Fruit fly (Drosophila melanogaster): ENCODE data around the gene CG43057.

The CG43057 gene

dm6 chr2L:8220393-8220934, 23.3 kb downstream of the CG43057 start, which contains the start of gene Snx6 (continued):
- TF ChIP-seq CG14441 (GFP tag; IDR thresholded peaks at IDR 0.05), result no peak
- TF ChIP-seq CG6791 (GFP tag; IDR thresholded peaks at IDR 0.05; ENCODE audit: partially characterized antibody), result peak; percentile 58; the same call in 2 of the 3 replicates

DNA sequence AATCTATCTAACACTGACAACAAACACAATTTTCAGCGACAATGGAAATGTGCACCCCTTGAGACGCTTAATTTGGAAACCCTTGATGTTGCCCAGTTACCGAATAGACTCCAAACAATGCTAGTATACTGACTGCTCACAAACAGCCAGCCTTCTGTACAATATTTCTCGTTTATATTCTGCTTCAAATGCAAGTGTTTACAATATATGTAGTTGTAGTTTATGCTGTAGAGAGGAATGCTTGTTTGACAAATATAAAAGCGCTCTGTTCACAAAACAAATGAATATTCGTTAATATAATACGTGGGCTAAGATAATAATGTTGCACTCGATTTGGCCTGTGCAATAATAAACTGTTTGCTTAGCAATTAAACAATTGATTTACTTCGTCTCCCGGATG, 25.9 kb downstream of the CG43057 start, which contains the start of gene CG8292:
CG8292 (minus strand) TSS at position 101 of the 400 bp plus-strand sequence.
- TF ChIP-seq CG2116 (GFP tag; optimal IDR thresholded peaks at IDR 0.05) (no peak), unpg (GFP tag; optimal IDR thresholded peaks at IDR 0.05) (no peak), Six4 (GFP tag; optimal IDR thresholded peaks at IDR 0.05) (no peak), Asciz (GFP tag; optimal IDR thresholded peaks at IDR 0.05) (no peak), ken (GFP tag; IDR thresholded peaks at IDR 0.05) (no peak), CG12769 (tag; optimal IDR thresholded peaks at IDR 0.05) (no peak), Oaz (GFP tag; IDR thresholded peaks at IDR 0.05) (no peak), CG6654 (GFP tag; optimal IDR thresholded peaks at IDR 0.05) (no peak), H15 (GFP tag; IDR thresholded peaks at IDR 0.05) (no peak), vnd (GFP tag; IDR thresholded peaks at IDR 0.05; ENCODE audit: partially characterized antibody) (no peak)

DNA sequence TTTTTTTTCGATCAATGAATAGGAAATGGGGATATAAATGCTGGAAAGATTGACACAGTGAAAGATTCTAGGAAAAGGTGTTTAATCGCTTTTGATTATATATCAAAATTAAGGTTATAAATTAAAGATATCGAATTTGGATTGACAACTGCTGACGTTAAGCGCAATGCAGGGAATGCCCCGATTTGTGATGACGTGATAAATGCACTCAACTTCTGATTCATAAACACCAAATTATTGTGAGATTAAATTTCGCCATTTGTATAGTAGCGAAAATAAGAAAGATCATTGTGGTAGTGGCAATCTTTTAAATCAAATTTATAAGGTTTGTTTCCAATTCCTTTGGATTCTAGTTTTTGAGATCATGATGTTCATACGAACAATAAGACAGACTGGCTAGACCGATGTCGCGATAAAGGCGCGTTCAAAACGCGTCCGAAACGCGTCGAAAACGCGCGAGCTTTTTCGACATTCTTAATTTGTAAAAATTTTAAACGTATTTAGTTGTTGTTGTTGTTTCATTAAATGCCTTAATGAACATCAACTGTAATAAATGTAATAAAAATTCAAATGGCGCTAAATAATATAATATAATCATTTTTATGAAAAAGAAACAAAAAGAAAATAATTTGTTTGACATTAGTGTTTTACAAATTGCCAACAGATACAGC, 28.4 kb downstream of the CG43057 start, which contains the start of gene CG8349:
CG8349 (plus strand) TSS at position 657 of the 671 bp plus-strand sequence.
- TF ChIP-seq CG10209 (GFP tag; optimal IDR thresholded peaks at IDR 0.05) (no peak), sens (GFP tag) (peak; percentile 8), CG8359 (GFP tag; optimal IDR thresholded peaks at IDR 0.05; ENCODE audit: borderline replicate concordance) (peak; percentile 99)

- TF ChIP-seq HLH3B (GFP tag; IDR thresholded peaks at IDR 0.05), result no peak
- TF ChIP-seq unc-4 (GFP tag; IDR thresholded peaks at IDR 0.05; ENCODE audit: partially characterized antibody), result no peak
- no peak for TF ChIP-seq esg (GFP tag; conservative IDR thresholded peaks at IDR 0.05)
- TF ChIP-seq HHEX (GFP tag; optimal IDR thresholded peaks at IDR 0.05), result no peak
- TF ChIP-seq CG17328 (GFP tag; IDR thresholded peaks at IDR 0.05), result no peak
- no peak for TF ChIP-seq amos (GFP tag; IDR thresholded peaks at IDR 0.05; ENCODE audit: partially characterized antibody)
- TF ChIP-seq ind (GFP tag; optimal IDR thresholded peaks at IDR 0.05), result no peak
- TF ChIP-seq al (GFP tag; IDR thresholded peaks at IDR 0.05), result no peak
- peak; percentile 1 for TF ChIP-seq Sry-δ (GFP tag; optimal IDR thresholded peaks at IDR 0.05)
- no peak for TF ChIP-seq Camta (GFP tag; optimal IDR thresholded peaks at IDR 0.05)
- no peak for TF ChIP-seq CG34376 (GFP tag; optimal IDR thresholded peaks at IDR 0.05)
- TF ChIP-seq CG9932 (GFP tag; IDR thresholded peaks at IDR 0.05), result no peak; the same call in 1 of the 2 replicates
- TF ChIP-seq CG16815 (GFP tag; optimal IDR thresholded peaks at IDR 0.05), result no peak
- no peak for TF ChIP-seq otp (GFP tag; IDR thresholded peaks at IDR 0.05)
- no peak for TF ChIP-seq Atf-2 (GFP tag; optimal IDR thresholded peaks at IDR 0.05)
- TF ChIP-seq Med (GFP tag), result peak; percentile 50
- TF ChIP-seq CG18476 (GFP tag; optimal IDR thresholded peaks at IDR 0.05), result no peak
- TF ChIP-seq sug (tag; optimal IDR thresholded peaks at IDR 0.05), result peak; percentile 32
- peak; percentile 97 for TF ChIP-seq grn (GFP tag; optimal IDR thresholded peaks at IDR 0.05)
- peak; percentile 28 for TF ChIP-seq MESR4 (GFP tag; optimal IDR thresholded peaks at IDR 0.05)
- peak; percentile 52 for TF ChIP-seq HmgZ (tag; optimal IDR thresholded peaks at IDR 0.05)
- TF ChIP-seq CG31388 (GFP tag; optimal IDR thresholded peaks at IDR 0.05), result no peak
- TF ChIP-seq CG8290 (GFP tag; optimal IDR thresholded peaks at IDR 0.05), result no peak
- TF ChIP-seq CG8290 (tag; optimal IDR thresholded peaks at IDR 0.05), result no peak
- TF ChIP-seq Ets65A (GFP tag), result peak; percentile 14
- TF ChIP-seq ro (GFP tag; IDR thresholded peaks at IDR 0.05), result no peak
- TF ChIP-seq HmgD (GFP tag; optimal IDR thresholded peaks at IDR 0.05), result no peak
- peak; percentile 83 for TF ChIP-seq Deaf1 (tag; optimal IDR thresholded peaks at IDR 0.05)
- TF ChIP-seq pros (GFP tag; optimal IDR thresholded peaks at IDR 0.05), result peak; percentile 33
- TF ChIP-seq pfk (GFP tag; optimal IDR thresholded peaks at IDR 0.05), result no peak
These were observed 29.8 kb downstream of the CG43057 start, which contains the start of gene CG8353 for dm6 chr2L:8213987-8214386. Gene CG8353 (plus strand): TSS chr2L:8214045.

All from whole organism, embryonic.